Worm (Caenorhabditis elegans) whole organism, L4/young adult: ENCODE measurements around the gene Y39B6A.10.

ENCODE experiments used
- W03F9.2 ChIP-seq: fragments of 150-350 bp; optimal IDR thresholded peaks from 2 replicates; lab custom pipeline; 2014; ENCODE audit warnings: missing biosample characterization, missing genetic modification characterization
- dao-5 ChIP-seq: sonication (generic microtip); optimal IDR thresholded peaks from 2 replicates; lab custom pipeline; 2016; ENCODE audit warnings: missing genotype, missing genetic modification characterization, moderate library complexity, missing compliant biosample characterization
- him-1 ChIP-seq: sonication (generic microtip); optimal IDR thresholded peaks from 2 replicates; lab custom pipeline; 2016; ENCODE audit warnings: missing genotype, missing genetic modification reagents, missing genetic modification characterization, missing compliant biosample characterization

Y39B6A.10 gene

ce11 chrV:19136206-19136605 lies 2.8 kb upstream of the Y39B6A.10 start, which contains the start of gene Y39B6A.9:
Y39B6A.9 (plus strand) TSS chrV:19136506.
- no peak for TF ChIP-seq dao-5 (tag; lab: Kevin White, UChicago)
- TF ChIP-seq him-1 (tag; lab: Kevin White, UChicago) = no peak
- no peak for TF ChIP-seq W03F9.2 (tag; lab: Kevin White, UChicago)

ce11 chrV:19131848-19132401 lies 1.5 kb downstream of the Y39B6A.10 start:
- TF ChIP-seq W03F9.2 (tag; lab: Kevin White, UChicago) (no peak), dao-5 (tag; lab: Kevin White, UChicago) (no peak), him-1 (tag; lab: Kevin White, UChicago) (no peak)

- no peak for TF ChIP-seq W03F9.2 (tag; lab: Kevin White, UChicago)
- TF ChIP-seq him-1 (tag; lab: Kevin White, UChicago) = no peak
- TF ChIP-seq dao-5 (tag; lab: Kevin White, UChicago) = no peak
Measured at ce11 chrV:19129497-19130212, 3.8 kb downstream of the Y39B6A.10 start.

- TF ChIP-seq him-1 (tag; lab: Kevin White, UChicago) (no peak), W03F9.2 (tag; lab: Kevin White, UChicago) (no peak), dao-5 (tag; lab: Kevin White, UChicago) (no peak)
Measured at ce11 chrV:19127225-19127624, 6.2 kb downstream of the Y39B6A.10 start, which contains the start of gene dyf-17. dyf-17 (plus strand) TSS chrV:19127525.

- TF ChIP-seq dao-5 (tag; lab: Kevin White, UChicago) (peak; percentile 50), him-1 (tag; lab: Kevin White, UChicago) (peak; percentile 49), W03F9.2 (tag; lab: Kevin White, UChicago) (no peak)
Measured at ce11 chrV:19125812-19126211, 7.6 kb downstream of the Y39B6A.10 start.

ce11 chrV:19125253-19125652 lies 8.2 kb downstream of the Y39B6A.10 start:
- no peak for TF ChIP-seq W03F9.2 (tag; lab: Kevin White, UChicago)
- TF ChIP-seq him-1 (tag; lab: Kevin White, UChicago) = no peak
- no peak for TF ChIP-seq dao-5 (tag; lab: Kevin White, UChicago)

- TF ChIP-seq W03F9.2 (tag; lab: Kevin White, UChicago) (no peak), dao-5 (tag; lab: Kevin White, UChicago) (no peak), him-1 (tag; lab: Kevin White, UChicago) (no peak)
Measured at ce11 chrV:19124586-19124985, 8.8 kb downstream of the Y39B6A.10 start, which contains the start of gene bed-1. bed-1 (minus strand) TSS chrV:19124922.

- TF ChIP-seq dao-5 (tag; lab: Kevin White, UChicago) (no peak), him-1 (tag; lab: Kevin White, UChicago) (no peak), W03F9.2 (tag; lab: Kevin White, UChicago) (no peak)
Measured at ce11 chrV:19120743-19121642, 12.4 kb downstream of the Y39B6A.10 start.

- TF ChIP-seq dao-5 (tag; lab: Kevin White, UChicago) (no peak), him-1 (tag; lab: Kevin White, UChicago) (no peak), W03F9.2 (tag; lab: Kevin White, UChicago) (no peak)
Measured at ce11 chrV:19119260-19119659, 14.1 kb downstream of the Y39B6A.10 start, which contains the start of gene Y39B6A.13. Y39B6A.13 (minus strand) TSS chrV:19119425.

ce11 chrV:19118312-19118711 lies 15.1 kb downstream of the Y39B6A.10 start, which contains the start of gene pro-3:
pro-3 (minus strand) TSS chrV:19118412.
- TF ChIP-seq him-1 (tag; lab: Kevin White, UChicago) (no peak), dao-5 (tag; lab: Kevin White, UChicago) (no peak), W03F9.2 (tag; lab: Kevin White, UChicago) (no peak)

ce11 chrV:19116872-19117372 lies 16.5 kb downstream of the Y39B6A.10 start:
- TF ChIP-seq him-1 (tag; lab: Kevin White, UChicago) = no peak
- no peak for TF ChIP-seq W03F9.2 (tag; lab: Kevin White, UChicago)
- TF ChIP-seq dao-5 (tag; lab: Kevin White, UChicago) = no peak

ce11 chrV:19107065-19107464 lies 26.3 kb downstream of the Y39B6A.10 start:
- no peak for TF ChIP-seq dao-5 (tag; lab: Kevin White, UChicago)
